Fruit fly (Drosophila melanogaster) whole organism, embryonic: ENCODE data around the gene CG10761.

ENCODE experiments used
- CG10209 ChIP-seq: fragments of 200-800 bp; sonication (Bioruptor generic); optimal IDR thresholded peaks from 3 replicates; lab custom pipeline; 2017; ENCODE audit warnings: missing biosample characterization, mild to moderate bottlenecking, missing genetic modification characterization, missing genetic modification reagents
- CG10366 ChIP-seq: fragments of 200-800 bp; sonication (Bioruptor generic); IDR thresholded peaks from 2 replicates; pipeline ENCODE4 v1.3.6; 2022; ENCODE audit warnings: missing biosample characterization, missing genetic modification characterization
- CG11504 ChIP-seq: fragments of 200-800 bp; sonication (Bioruptor generic); optimal IDR thresholded peaks from 3 replicates; lab custom pipeline; 2019; ENCODE audit warnings: missing biosample characterization, mild to moderate bottlenecking, missing genetic modification characterization, moderate library complexity
- CG12155 ChIP-seq: fragments of 200-800 bp; sonication (Bioruptor generic); optimal IDR thresholded peaks from 3 replicates; lab custom pipeline; 2016; ENCODE audit warnings: missing biosample characterization, missing genetic modification characterization
- CG12299 ChIP-seq: fragments of 200-800 bp; sonication (Bioruptor generic); optimal IDR thresholded peaks from 2 replicates; lab custom pipeline; 2018; ENCODE audit warnings: missing biosample characterization, mild to moderate bottlenecking, missing genetic modification characterization
- CG12769 ChIP-seq: fragments of 200-800 bp; sonication (Bioruptor generic); optimal IDR thresholded peaks from 2 replicates; lab custom pipeline; 2019; ENCODE audit warnings: missing biosample characterization, mild to moderate bottlenecking, missing genetic modification characterization, moderate library complexity
- CG13296 ChIP-seq: fragments of 200-800 bp; sonication (Bioruptor generic); optimal IDR thresholded peaks from 3 replicates; lab custom pipeline; 2018; ENCODE audit warnings: missing biosample characterization, mild to moderate bottlenecking, missing genetic modification characterization
- CG15269 ChIP-seq: fragments of 200-800 bp; sonication (Bioruptor generic); optimal IDR thresholded peaks from 2 replicates; lab custom pipeline; 2018; ENCODE audit warnings: missing biosample characterization, mild to moderate bottlenecking, missing genetic modification characterization, moderate library complexity
- CG1602 ChIP-seq: fragments of 200-800 bp; sonication (Bioruptor generic); optimal IDR thresholded peaks from 3 replicates; lab custom pipeline; 2016; ENCODE audit warnings: missing biosample characterization, missing genetic modification characterization
- CG17186 ChIP-seq: fragments of 200-800 bp; sonication (Bioruptor generic); optimal IDR thresholded peaks from 3 replicates; lab custom pipeline; 2017; ENCODE audit warnings: missing biosample characterization, missing genetic modification reagents, missing genetic modification characterization
- CG3065 ChIP-seq: fragments of 200-800 bp; sonication (Bioruptor generic); optimal IDR thresholded peaks from 2 replicates; lab custom pipeline; 2016; ENCODE audit warnings: missing biosample characterization, missing genetic modification characterization
- CG6689 ChIP-seq: fragments of 200-800 bp; sonication (Bioruptor generic); IDR thresholded peaks from 2 replicates; pipeline ENCODE4 v1.3.6; 2022; ENCODE audit warnings: missing biosample characterization, missing genetic modification characterization
- CG7372 ChIP-seq: fragments of 200-800 bp; sonication (Bioruptor generic); IDR thresholded peaks from 2 replicates; pipeline ENCODE4 v1.3.6; 2022; ENCODE audit warnings: missing biosample characterization, missing genetic modification characterization
- CG7963 ChIP-seq: fragments of 200-800 bp; sonication (Bioruptor generic); IDR thresholded peaks from 3 replicates; pipeline ENCODE4 v1.3.6; 2022; ENCODE audit warnings: missing biosample characterization, missing genetic modification characterization; ENCODE audit not compliant: partially characterized antibody
- CG8478 ChIP-seq: fragments of >200 bp; optimal IDR thresholded peaks from 2 replicates; lab custom pipeline; 2018
- CG9797 ChIP-seq: fragments of 200-800 bp; sonication (Bioruptor generic); optimal IDR thresholded peaks from 3 replicates; lab custom pipeline; 2018; ENCODE audit warnings: missing biosample characterization, mild to moderate bottlenecking, missing genetic modification characterization
- CG9932 ChIP-seq: fragments of 200-800 bp; sonication (Bioruptor generic); IDR thresholded peaks from 2 replicates; pipeline ENCODE4 v1.3.6; 2022; ENCODE audit warnings: missing biosample characterization, missing genetic modification characterization
- CrebB ChIP-seq: fragments of 200-800 bp; sonication (Bioruptor generic); optimal IDR thresholded peaks from 3 replicates; lab custom pipeline; 2018; ENCODE audit warnings: missing biosample characterization, mild to moderate bottlenecking, missing genetic modification characterization
- Kr ChIP-seq: fragments of 200-800 bp; sonication (Bioruptor generic); optimal IDR thresholded peaks from 2 replicates; lab custom pipeline; 2017; ENCODE audit warnings: missing biosample characterization, mild to moderate bottlenecking, missing genetic modification characterization
- Lhr ChIP-seq: fragments of 200-800 bp; sonication (Bioruptor generic); optimal IDR thresholded peaks from 3 replicates; lab custom pipeline; 2017; ENCODE audit warnings: mild to moderate bottlenecking, missing biosample characterization, missing genetic modification reagents, missing genetic modification characterization
- Lim3 ChIP-seq: fragments of 200-800 bp; sonication (Bioruptor generic); IDR thresholded peaks from 2 replicates; pipeline ENCODE4 v1.3.6; 2022; ENCODE audit warnings: missing biosample characterization, missing genetic modification characterization
- Lpt ChIP-seq: fragments of >200 bp; optimal IDR thresholded peaks from 2 replicates; lab custom pipeline; 2018; ENCODE audit warnings: missing biosample characterization, missing genetic modification characterization
- PHDP ChIP-seq: fragments of 200-800 bp; sonication (Bioruptor generic); optimal IDR thresholded peaks from 3 replicates; lab custom pipeline; 2018; ENCODE audit warnings: missing biosample characterization, mild to moderate bottlenecking, missing genetic modification characterization, moderate library complexity
- Rx ChIP-seq: fragments of 200-800 bp; sonication (Bioruptor generic); IDR thresholded peaks from 2 replicates; pipeline ENCODE4 v1.3.6; 2022; ENCODE audit warnings: missing biosample characterization, missing genetic modification characterization
- Side ChIP-seq: fragments of 200-800 bp; sonication (Bioruptor generic); optimal IDR thresholded peaks from 2 replicates; lab custom pipeline; 2016; ENCODE audit warnings: missing biosample characterization, missing genetic modification characterization
- Trl ChIP-seq, 3 experiments: fragments of >200 bp in 2 of 3; fragments of 200-800 bp in 1 of 3; sonication (Bioruptor generic) in 1 of 3; optimal IDR thresholded peaks; 2 replicates in 1 of 3; 3 replicates in 2 of 3; lab custom pipeline; 2016 to 2017; ENCODE audit warnings: missing biosample characterization in 1 of 3, missing genetic modification characterization in 1 of 3
- Xrp1 ChIP-seq: fragments of 200-800 bp; sonication (Bioruptor generic); IDR thresholded peaks from 2 replicates; pipeline ENCODE4 v1.3.6; 2022; ENCODE audit warnings: missing biosample characterization, missing genetic modification characterization
- abd-A ChIP-seq: fragments of 200-800 bp; sonication (Bioruptor generic); optimal IDR thresholded peaks from 3 replicates; lab custom pipeline; 2019; ENCODE audit warnings: missing biosample characterization, mild to moderate bottlenecking, missing genetic modification characterization, moderate library complexity
- ato ChIP-seq: fragments of 200-800 bp; sonication (Bioruptor generic); IDR thresholded peaks from 2 replicates; pipeline ENCODE4 v1.3.6; 2022; ENCODE audit warnings: missing biosample characterization, missing genetic modification characterization; ENCODE audit not compliant: partially characterized antibody
- crc ChIP-seq: fragments of 200-800 bp; sonication (Bioruptor generic); optimal IDR thresholded peaks from 2 replicates; lab custom pipeline; 2016; ENCODE audit warnings: missing biosample characterization, missing genetic modification characterization
- dimm ChIP-seq: fragments of 200-800 bp; sonication (Bioruptor generic); IDR thresholded peaks from 2 replicates; pipeline ENCODE4 v1.3.6; 2022; ENCODE audit warnings: missing biosample characterization, missing genetic modification characterization
- dysf ChIP-seq: fragments of 200-800 bp; sonication (Bioruptor generic); IDR thresholded peaks from 3 replicates; pipeline ENCODE4 v1.3.6; 2022; ENCODE audit warnings: missing biosample characterization, missing genetic modification characterization
- en ChIP-seq: fragments of 200-800 bp; sonication (Bioruptor generic); optimal IDR thresholded peaks from 2 replicates; lab custom pipeline; 2016; ENCODE audit warnings: missing biosample characterization, missing genetic modification characterization
- esg ChIP-seq: fragments of 200-800 bp; sonication (Bioruptor generic); conservative IDR thresholded peaks from 2 replicates; pipeline ENCODE4 v1.3.6; 2022; ENCODE audit warnings: missing biosample characterization, missing genetic modification characterization
- exex ChIP-seq: fragments of 200-800 bp; sonication (Bioruptor generic); optimal IDR thresholded peaks from 4 replicates; lab custom pipeline; 2018; ENCODE audit warnings: missing biosample characterization, mild to moderate bottlenecking, missing genetic modification characterization, moderate library complexity
- gcm ChIP-seq: fragments of 200-800 bp; sonication (Bioruptor generic); optimal IDR thresholded peaks from 2 replicates; lab custom pipeline; 2019; ENCODE audit warnings: missing biosample characterization, mild to moderate bottlenecking, missing genetic modification characterization, moderate library complexity
- hkb ChIP-seq, 2 experiments: fragments of 200-800 bp in 1 of 2; fragments of >200 bp in 1 of 2; sonication (Bioruptor generic) in 1 of 2; IDR thresholded peaks in 1 of 2; optimal IDR thresholded peaks in 1 of 2; 2 replicates each; pipeline versions ENCODE4 v1.3.6 to Lab custom; 2017 to 2022; ENCODE audit warnings: missing biosample characterization in 1 of 2, missing genetic modification characterization in 1 of 2
- insv ChIP-seq, 2 experiments: fragments of 200-800 bp; sonication (Bioruptor generic); optimal IDR thresholded peaks; 3 replicates each; lab custom pipeline; 2016 to 2018; ENCODE audit warnings: missing biosample characterization in 2 of 2, missing genetic modification characterization in 2 of 2
- knrl ChIP-seq: fragments of 200-800 bp; sonication (Bioruptor generic); IDR thresholded peaks from 3 replicates; pipeline ENCODE4 v1.3.6; 2022; ENCODE audit warnings: missing biosample characterization, missing genetic modification characterization; ENCODE audit not compliant: partially characterized antibody
- nmo ChIP-seq: fragments of 200-800 bp; sonication (Bioruptor generic); optimal IDR thresholded peaks from 2 replicates; lab custom pipeline; 2018; ENCODE audit warnings: missing biosample characterization, mild to moderate bottlenecking, missing genetic modification characterization, moderate library complexity
- oc ChIP-seq: fragments of 200-800 bp; sonication (Bioruptor generic); optimal IDR thresholded peaks from 2 replicates; lab custom pipeline; 2018; ENCODE audit warnings: missing biosample characterization, mild to moderate bottlenecking, missing genetic modification characterization, moderate library complexity
- odd ChIP-seq: fragments of 200-800 bp; sonication (Bioruptor generic); optimal IDR thresholded peaks from 2 replicates; lab custom pipeline; 2017; ENCODE audit warnings: missing biosample characterization, mild to moderate bottlenecking, missing genetic modification characterization
- ranshi ChIP-seq: fragments of 200-800 bp; sonication (Bioruptor generic); IDR thresholded peaks from 2 replicates; pipeline ENCODE4 v1.3.6; 2022; ENCODE audit warnings: missing biosample characterization, missing genetic modification characterization
- slou ChIP-seq: fragments of 200-800 bp; sonication (Bioruptor generic); optimal IDR thresholded peaks from 3 replicates; lab custom pipeline; 2016; ENCODE audit warnings: missing biosample characterization, missing genetic modification characterization
- sqz ChIP-seq: fragments of 200-800 bp; sonication (Bioruptor generic); optimal IDR thresholded peaks from 3 replicates; lab custom pipeline; 2018; ENCODE audit warnings: missing biosample characterization, mild to moderate bottlenecking, missing genetic modification characterization
- ttk ChIP-seq: fragments of 200-800 bp; sonication (Bioruptor generic); IDR thresholded peaks from 2 replicates; pipeline ENCODE4 v2.1.2; 2022; ENCODE audit warnings: missing biosample characterization, missing genetic modification characterization
- usp ChIP-seq: fragments of >200 bp; optimal IDR thresholded peaks from 2 replicates; lab custom pipeline; 2017; ENCODE audit warnings: missing biosample characterization, missing genetic modification characterization
- vfl ChIP-seq: fragments of 200-800 bp; sonication (Bioruptor generic); optimal IDR thresholded peaks from 2 replicates; lab custom pipeline; 2016; ENCODE audit warnings: missing biosample characterization, missing genetic modification characterization
- vnd ChIP-seq: fragments of 200-800 bp; sonication (Bioruptor generic); IDR thresholded peaks from 3 replicates; pipeline ENCODE4 v1.3.6; 2022; ENCODE audit warnings: missing biosample characterization, missing genetic modification characterization; ENCODE audit not compliant: partially characterized antibody
- wek ChIP-seq: fragments of 200-800 bp; sonication (Bioruptor generic); optimal IDR thresholded peaks from 3 replicates; lab custom pipeline; 2018; ENCODE audit warnings: missing biosample characterization, mild to moderate bottlenecking, missing genetic modification characterization, moderate library complexity

The CG10761 gene

dm6 chrX:8126149-8126548 lies 36.4 kb downstream of the CG10761 start (continued):
- TF ChIP-seq CrebB (tag; lab: Kevin White, UChicago), result no peak
- TF ChIP-seq CG13296 (GFP tag; lab: Kevin White, UChicago), result no peak
- peak; percentile 77 for TF ChIP-seq CG11504 (tag; lab: Kevin White, UChicago)
- TF ChIP-seq Side (GFP tag; lab: Kevin White, UChicago), result no peak
- TF ChIP-seq oc, result peak; percentile 74
- TF ChIP-seq dysf, result no peak
- TF ChIP-seq nmo (GFP tag; lab: Kevin White, UChicago), result peak; percentile 73
- TF ChIP-seq CG1602, result peak; percentile 50
- TF ChIP-seq CG6689 (GFP tag; lab: Robert Waterston, UW), result peak; percentile 74
- no peak for TF ChIP-seq Trl (optimal IDR thresholded peaks at IDR 0.05; lab: Kevin White, UChicago)
- TF ChIP-seq Trl (GFP tag; optimal IDR thresholded peaks at IDR 0.05; lab: Kevin White, UChicago), result peak; percentile 21
- no peak for TF ChIP-seq slou (GFP tag; lab: Kevin White, UChicago)
- TF ChIP-seq ttk, result peak; percentile 65
- TF ChIP-seq ranshi (GFP tag; lab: Robert Waterston, UW), result peak; percentile 50; the same call in 1 of the 2 replicates
- TF ChIP-seq CG12769, result peak; percentile 32
- TF ChIP-seq CG8478 (lab: Kevin White, UChicago), result no peak
- TF ChIP-seq Lpt (GFP tag; lab: Kevin White, UChicago), result no peak
- TF ChIP-seq CG3065 (GFP tag; lab: Kevin White, UChicago), result no peak
- TF ChIP-seq CG10209, result peak; percentile 39
- peak; percentile 46 for TF ChIP-seq PHDP (tag; lab: Kevin White, UChicago)
- no peak for TF ChIP-seq Lim3 (GFP tag; lab: Robert Waterston, UW)
- TF ChIP-seq esg (GFP tag; lab: Robert Waterston, UW), result peak; percentile 48
- no peak for TF ChIP-seq odd
- no peak for TF ChIP-seq hkb (optimal IDR thresholded peaks at IDR 0.05; lab: Kevin White, UChicago)
- peak; percentile 65 for TF ChIP-seq hkb (GFP tag; IDR thresholded peaks at IDR 0.05; lab: Robert Waterston, UW)
- TF ChIP-seq Kr (GFP tag; lab: Kevin White, UChicago), result no peak
- TF ChIP-seq usp (GFP tag; lab: Kevin White, UChicago), result no peak
- peak; percentile 54; the same call in 1 of the 2 replicates for TF ChIP-seq CG10366
- TF ChIP-seq exex (tag; lab: Kevin White, UChicago), result no peak
- TF ChIP-seq abd-A (tag; lab: Kevin White, UChicago), result no peak
- TF ChIP-seq en (GFP tag; lab: Kevin White, UChicago), result no peak
- no peak for TF ChIP-seq CG9932
- peak; percentile 11 for TF ChIP-seq crc (GFP tag; lab: Kevin White, UChicago)
- no peak for TF ChIP-seq CG7963 (GFP tag; lab: Robert Waterston, UW)
- peak; percentile 76 for TF ChIP-seq Xrp1 (GFP tag; lab: Robert Waterston, UW)
- TF ChIP-seq CG7372 (GFP tag; lab: Robert Waterston, UW), result no peak
- TF ChIP-seq vnd (GFP tag; lab: Robert Waterston, UW), result no peak
- no peak for TF ChIP-seq insv (GFP tag; optimal IDR thresholded peaks at IDR 0.05; lab: Kevin White, UChicago)
- TF ChIP-seq knrl (GFP tag; lab: Robert Waterston, UW), result no peak
- TF ChIP-seq gcm, result peak; percentile 40
- no peak for TF ChIP-seq CG9797 (GFP tag; lab: Kevin White, UChicago)
- no peak for TF ChIP-seq CG12299 (tag; lab: Kevin White, UChicago)
- TF ChIP-seq CG12155, result peak; percentile 16
- peak; percentile 45 for TF ChIP-seq CG15269 (tag; lab: Kevin White, UChicago)
- TF ChIP-seq CG17186, result peak; percentile 7
- TF ChIP-seq Rx (GFP tag; lab: Robert Waterston, UW), result peak; percentile 59; the same call in 1 of the 2 replicates
- peak; percentile 14 for TF ChIP-seq Lhr (GFP tag; lab: Kevin White, UChicago)
- TF ChIP-seq ato, result no peak
- no peak for TF ChIP-seq sqz (GFP tag; lab: Kevin White, UChicago)
- TF ChIP-seq dimm (GFP tag; lab: Robert Waterston, UW), result peak; percentile 41; the same call in 1 of the 2 replicates
- no peak for TF ChIP-seq wek (GFP tag; lab: Kevin White, UChicago)
- no peak for TF ChIP-seq vfl (GFP tag; lab: Kevin White, UChicago)
